Worm (Caenorhabditis elegans): ENCODE data around the gene R04B5.1.

Gene R04B5.1

ce11 chrV:10060039-10060438 is 18.1 kb downstream of the R04B5.1 start:
- no peak for TF ChIP-seq nhr-237 (tag; optimal IDR thresholded peaks at IDR 0.05)
- peak in 1 of 2 experiments; percentile 52 for TF ChIP-seq daf-16 (GFP tag; optimal IDR thresholded peaks at IDR 0.05)
- no peak for TF ChIP-seq daf-16 (tag; optimal IDR thresholded peaks at IDR 0.05)
- TF ChIP-seq aha-1 (tag): peak; percentile 2
- no peak for TF ChIP-seq lin-13 (GFP tag; optimal IDR thresholded peaks at IDR 0.05)
- no peak for TF ChIP-seq hmg-1.1 (GFP tag; IDR thresholded peaks at IDR 0.05)
- TF ChIP-seq unc-130 (GFP tag; optimal IDR thresholded peaks at IDR 0.05): no peak
- no peak for TF ChIP-seq nhr-102 (tag; optimal IDR thresholded peaks at IDR 0.05)
- no peak for TF ChIP-seq jun-1 (tag; optimal IDR thresholded peaks at IDR 0.05)
- no peak for TF ChIP-seq nhr-48 (tag; optimal IDR thresholded peaks at IDR 0.05)
- TF ChIP-seq mes-2 (tag; optimal IDR thresholded peaks at IDR 0.05; ENCODE audit: poor library complexity, severe bottlenecking): no peak
- no peak for TF ChIP-seq lir-3 (tag; optimal IDR thresholded peaks at IDR 0.05)
- no peak for TF ChIP-seq lin-39 (tag; optimal IDR thresholded peaks at IDR 0.05)

- TF ChIP-seq ces-1 (GFP tag; optimal IDR thresholded peaks at IDR 0.05) (no peak), unc-62 (GFP tag; optimal IDR thresholded peaks at IDR 0.05 in 1 of 2) (peak in 1 of 2 experiments; percentile 75), unc-62 (tag; optimal IDR thresholded peaks at IDR 0.05) (no peak), daf-12 (tag; optimal IDR thresholded peaks at IDR 0.05) (no peak)
Observed at ce11 chrV:10058748-10059147, 19.4 kb downstream of the R04B5.1 start.

- TF ChIP-seq daf-16 (GFP tag; optimal IDR thresholded peaks at IDR 0.05) (no peak), daf-16 (tag; optimal IDR thresholded peaks at IDR 0.05) (no peak), hmg-1.1 (GFP tag; IDR thresholded peaks at IDR 0.05) (no peak), lsy-2 (tag; optimal IDR thresholded peaks at IDR 0.05) (peak in 1 of 2 experiments; percentile 84), Y75B8A.6 (GFP tag; IDR thresholded peaks at IDR 0.05) (no peak), ces-1 (GFP tag; optimal IDR thresholded peaks at IDR 0.05) (peak; percentile 15), vab-7 (GFP tag; IDR thresholded peaks at IDR 0.05) (no peak)
Observed at ce11 chrV:10054872-10055271, 23.3 kb downstream of the R04B5.1 start, which contains the start of gene yif-1. TSS of gene yif-1 (minus strand) at chrV:10054913.

ce11 chrV:10051855-10052254 is 26.3 kb downstream of the R04B5.1 start, which contains the start of gene str-118:
TSS of gene str-118 (plus strand) at chrV:10052155.
- TF ChIP-seq pha-4 (GFP tag; IDR thresholded peaks at IDR 0.05) (no peak), pha-4 (tag; optimal IDR thresholded peaks at IDR 0.05) (no peak), madf-9 (GFP tag; conservative IDR thresholded peaks at IDR 0.05) (no peak), ztf-11 (tag; optimal IDR thresholded peaks at IDR 0.05) (no peak), lin-15B (tag; optimal IDR thresholded peaks at IDR 0.05) (no peak), lin-13 (GFP tag; optimal IDR thresholded peaks at IDR 0.05) (no peak), ceh-20 (GFP tag; IDR thresholded peaks at IDR 0.05) (no peak), zip-11 (GFP tag; IDR thresholded peaks at IDR 0.05) (no peak), dve-1 (tag; optimal IDR thresholded peaks at IDR 0.05; ENCODE audit: insufficient read depth) (no peak), gei-8 (GFP tag; optimal IDR thresholded peaks at IDR 0.05) (no peak), aha-1 (tag) (no peak), ceh-28 (tag; optimal IDR thresholded peaks at IDR 0.05) (no peak), dmd-8 (GFP tag; IDR thresholded peaks at IDR 0.05) (no peak), tra-1 (GFP tag; IDR thresholded peaks at IDR 0.05) (no peak), set-16 (GFP tag; IDR thresholded peaks at IDR 0.05) (no peak), mxl-2 (GFP tag; conservative IDR thresholded peaks at IDR 0.05) (no peak), T26A8.4 (GFP tag; IDR thresholded peaks at IDR 0.05) (no peak), hmg-1.1 (GFP tag; IDR thresholded peaks at IDR 0.05) (no peak), snpc-4 (tag; optimal IDR thresholded peaks at IDR 0.05) (no peak), dmd-6 (GFP tag; IDR thresholded peaks at IDR 0.05) (no peak)

Measured in whole organism, L4 larva.